Worm (Caenorhabditis elegans) whole organism, dauer: ENCODE data around the gene Y38E10A.22.

Source experiments
- unc-62 ChIP-seq: sonication (generic microtip); optimal IDR thresholded peaks from 2 replicates; lab custom pipeline; 2017; ENCODE audit warnings: missing biosample characterization, missing genetic modification reagents, missing genetic modification characterization

Y38E10A.22 gene

ce11 chrII:12677710-12677974 is at the start of gene Y38E10A.22:
Gene Y38E10A.22 (minus strand): TSS chrII:12677810.
- no peak for TF ChIP-seq unc-62 (GFP tag; lab: Kevin White, UChicago)

ce11 chrII:12726704-12727103 is 49.1 kb upstream of the Y38E10A.22 start:
- no peak for TF ChIP-seq unc-62 (GFP tag; lab: Kevin White, UChicago)

ce11 chrII:12722685-12723287 is 45.2 kb upstream of the Y38E10A.22 start:
- TF ChIP-seq unc-62 (GFP tag; lab: Kevin White, UChicago): no peak

ce11 chrII:12722049-12722448 is 44.4 kb upstream of the Y38E10A.22 start:
- no peak for TF ChIP-seq unc-62 (GFP tag; lab: Kevin White, UChicago)

- TF ChIP-seq unc-62 (GFP tag; lab: Kevin White, UChicago): no peak
These were observed 38.2 kb upstream of the Y38E10A.22 start for ce11 chrII:12715757-12716350.

- no peak for TF ChIP-seq unc-62 (GFP tag; lab: Kevin White, UChicago)
These were observed 33.9 kb upstream of the Y38E10A.22 start for ce11 chrII:12711490-12711889.

DNA sequence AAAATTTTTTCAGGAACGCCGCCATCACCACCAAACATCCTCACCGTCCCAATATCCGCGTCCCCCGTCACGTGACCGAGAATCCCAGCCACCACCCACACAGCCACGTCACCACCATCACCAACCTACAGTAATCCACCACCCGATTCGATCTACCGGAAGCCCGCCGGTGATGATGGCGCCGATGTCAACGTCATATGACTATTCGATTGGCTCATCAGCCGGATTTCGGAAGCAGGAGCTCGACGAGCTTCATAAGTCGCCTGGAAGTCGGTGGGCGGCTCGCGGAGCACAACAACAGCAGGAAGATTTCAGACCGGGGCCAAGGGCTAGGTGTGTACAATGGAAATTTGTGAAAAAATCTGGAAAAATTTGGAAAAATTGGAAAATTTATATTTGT is 18.5 kb upstream of the Y38E10A.22 start:
- TF ChIP-seq unc-62 (GFP tag; lab: Kevin White, UChicago): no peak

ce11 chrII:12694112-12694511 is 16.5 kb upstream of the Y38E10A.22 start, which contains the start of gene tbc-17:
Gene tbc-17 (plus strand): TSS chrII:12694412.
- no peak for TF ChIP-seq unc-62 (GFP tag; lab: Kevin White, UChicago)

- no peak for TF ChIP-seq unc-62 (GFP tag; lab: Kevin White, UChicago)
These were observed 15.1 kb upstream of the Y38E10A.22 start for ce11 chrII:12692694-12693093.

- no peak for TF ChIP-seq unc-62 (GFP tag; lab: Kevin White, UChicago)
These were observed 13.7 kb upstream of the Y38E10A.22 start for ce11 chrII:12691351-12691750.

- no peak for TF ChIP-seq unc-62 (GFP tag; lab: Kevin White, UChicago)
These were observed 13.3 kb upstream of the Y38E10A.22 start for ce11 chrII:12690905-12691304.

DNA sequence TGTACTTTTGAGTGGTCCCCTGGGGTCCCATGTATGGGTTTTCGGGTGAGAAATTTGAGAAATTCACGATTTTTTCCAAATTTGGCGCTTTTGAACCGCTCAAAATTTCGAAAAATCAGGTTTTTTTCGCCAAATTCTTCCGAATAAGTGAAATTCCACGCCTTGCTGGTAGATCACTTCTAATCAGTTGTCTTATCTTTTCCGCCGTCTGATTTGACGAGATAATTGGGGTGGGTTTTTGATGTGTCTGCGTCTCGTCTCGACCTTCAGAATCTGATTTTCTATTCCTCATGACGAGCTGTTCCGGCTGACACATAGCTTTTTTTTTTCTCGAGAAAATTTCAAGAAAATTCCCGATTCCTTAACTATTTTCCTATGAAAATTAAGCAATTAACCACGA is 11.7 kb upstream of the Y38E10A.22 start:
- no peak for TF ChIP-seq unc-62 (GFP tag; lab: Kevin White, UChicago)

DNA sequence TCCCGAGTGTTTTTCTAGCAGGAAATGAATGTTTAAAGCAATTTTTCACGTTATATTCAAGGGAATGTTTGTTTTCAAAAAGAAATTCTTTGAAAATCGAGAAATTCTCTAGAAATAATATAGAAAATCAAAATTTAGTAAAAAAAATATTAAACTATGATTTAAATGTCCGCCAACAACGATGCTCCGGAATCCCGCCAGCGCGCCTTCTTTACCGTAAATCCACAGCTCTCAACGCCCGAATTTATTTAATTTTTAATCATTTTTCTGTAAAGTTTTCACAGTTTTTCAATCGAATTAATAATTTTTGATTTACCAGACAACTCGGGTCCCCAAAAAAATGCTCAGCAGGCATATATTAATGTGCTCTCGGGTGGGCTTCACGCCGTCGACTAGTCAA is 2.0 kb upstream of the Y38E10A.22 start, which contains the start of the genes Y38E10A.33 and cox-10:
TSS of gene Y38E10A.33 (minus strand) at position 12 of the 400 bp plus-strand sequence.
TSS of gene cox-10 (plus strand) at position 320 of the 400 bp plus-strand sequence.
- no peak for TF ChIP-seq unc-62 (GFP tag; lab: Kevin White, UChicago)

- TF ChIP-seq unc-62 (GFP tag; lab: Kevin White, UChicago): no peak
These were observed 1.2 kb upstream of the Y38E10A.22 start, which contains the start of gene Y38E10A.24 for ce11 chrII:12678867-12679134. Gene Y38E10A.24 (plus strand): TSS chrII:12679035.

- no peak for TF ChIP-seq unc-62 (GFP tag; lab: Kevin White, UChicago)
These were observed 611 bp upstream of the Y38E10A.22 start for ce11 chrII:12677975-12678866.

DNA sequence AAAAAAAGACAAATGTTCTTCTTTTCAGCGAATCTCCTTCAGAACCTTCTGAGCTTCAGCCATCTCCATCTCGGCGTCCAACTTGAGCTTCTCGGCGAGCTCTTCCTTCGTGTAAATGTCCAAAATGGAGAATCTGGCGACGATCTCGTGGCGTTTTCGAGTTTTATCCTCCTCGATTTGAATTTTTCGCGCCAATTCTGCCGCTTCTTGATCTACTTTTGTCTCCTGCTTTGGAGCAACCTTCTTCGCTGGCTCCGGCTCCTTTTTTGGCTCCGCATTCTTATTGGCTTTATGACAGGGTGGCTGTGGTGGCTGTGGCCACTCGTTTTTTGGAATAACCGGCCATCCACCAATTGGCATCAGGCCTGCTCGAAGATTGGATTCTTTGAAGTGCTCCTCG is 4.3 kb downstream of the Y38E10A.22 start:
- TF ChIP-seq unc-62 (GFP tag; lab: Kevin White, UChicago): no peak
